Fruit fly (Drosophila melanogaster) S2 (cell line): ENCODE data around the gene CG6465.

Experiments
- CG8478 ChIP-seq: fragments of >200 bp; optimal IDR thresholded peaks from 2 replicates; lab custom pipeline; 2018
- CTCF ChIP-seq, 2 experiments: fragments of >200 bp; optimal IDR thresholded peaks; 2 replicates each; lab custom pipeline; 2018

Gene CG6465

DNA sequence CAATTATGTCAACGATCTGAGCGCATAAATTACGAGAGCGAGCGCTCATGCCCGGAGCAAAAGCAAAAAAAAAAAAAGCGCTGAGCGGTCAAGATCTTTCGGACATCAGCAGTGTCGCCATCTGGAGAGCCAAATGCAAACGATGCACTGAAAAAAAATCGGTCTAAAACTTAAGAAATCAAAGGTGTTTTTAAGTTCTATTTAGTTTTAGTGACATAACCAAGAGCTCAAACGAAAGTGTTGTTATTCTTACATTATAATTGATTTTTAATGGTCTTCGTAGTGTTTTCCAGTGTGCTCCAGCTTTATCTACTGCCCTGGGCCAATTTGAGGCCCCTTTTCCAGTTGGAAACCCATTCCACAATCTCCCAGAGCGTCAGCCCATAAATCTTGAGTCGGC lies 47.1 kb downstream of the CG6465 start:
- TF ChIP-seq CTCF (optimal IDR thresholded peaks at IDR 0.05; lab: Kevin White, UChicago) (peak; percentile 45), CG8478 (lab: Kevin White, UChicago) (no peak)

DNA sequence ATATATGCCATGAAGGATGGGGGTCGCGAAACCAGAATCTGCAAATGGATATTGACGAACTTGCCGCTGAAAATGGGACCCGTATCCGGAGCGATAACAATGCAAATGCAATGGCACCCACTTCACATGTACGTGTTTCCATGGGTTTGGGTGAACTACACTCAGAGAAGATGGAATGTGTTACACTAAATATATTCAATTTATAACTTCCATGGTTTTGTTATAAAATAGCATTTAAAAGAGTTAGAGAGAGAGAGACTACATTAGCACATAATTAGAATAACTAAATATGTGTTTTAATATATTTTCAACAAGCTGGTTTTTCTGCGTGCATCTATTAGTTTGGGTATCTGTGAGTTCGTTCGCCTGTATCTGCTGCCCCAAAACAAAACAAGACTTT lies 48.8 kb downstream of the CG6465 start:
- TF ChIP-seq CTCF (optimal IDR thresholded peaks at IDR 0.05; lab: Kevin White, UChicago) (no peak), CG8478 (lab: Kevin White, UChicago) (no peak)

- no peak for TF ChIP-seq CG8478 (lab: Kevin White, UChicago)
- TF ChIP-seq CTCF (optimal IDR thresholded peaks at IDR 0.05; lab: Kevin White, UChicago) = no peak
Measured at dm6 chr3R:10626556-10627121, 50.4 kb downstream of the CG6465 start.

dm6 chr3R:10626066-10626465 lies 51.0 kb downstream of the CG6465 start:
- TF ChIP-seq CG8478 (lab: Kevin White, UChicago) = no peak
- no peak for TF ChIP-seq CTCF (optimal IDR thresholded peaks at IDR 0.05; lab: Kevin White, UChicago)
